Worm (Caenorhabditis elegans) whole organism, L4/young adult: ENCODE measurements around the gene C42D4.13.

Experiments
- W03F9.2 ChIP-seq: fragments of 150-350 bp; optimal IDR thresholded peaks from 2 replicates; lab custom pipeline; 2014; ENCODE audit warnings: missing biosample characterization, missing genetic modification characterization
- dao-5 ChIP-seq: sonication (generic microtip); optimal IDR thresholded peaks from 2 replicates; lab custom pipeline; 2016; ENCODE audit warnings: missing genotype, missing genetic modification characterization, moderate library complexity, missing compliant biosample characterization
- him-1 ChIP-seq: sonication (generic microtip); optimal IDR thresholded peaks from 2 replicates; lab custom pipeline; 2016; ENCODE audit warnings: missing genotype, missing genetic modification reagents, missing genetic modification characterization, missing compliant biosample characterization

DNA sequence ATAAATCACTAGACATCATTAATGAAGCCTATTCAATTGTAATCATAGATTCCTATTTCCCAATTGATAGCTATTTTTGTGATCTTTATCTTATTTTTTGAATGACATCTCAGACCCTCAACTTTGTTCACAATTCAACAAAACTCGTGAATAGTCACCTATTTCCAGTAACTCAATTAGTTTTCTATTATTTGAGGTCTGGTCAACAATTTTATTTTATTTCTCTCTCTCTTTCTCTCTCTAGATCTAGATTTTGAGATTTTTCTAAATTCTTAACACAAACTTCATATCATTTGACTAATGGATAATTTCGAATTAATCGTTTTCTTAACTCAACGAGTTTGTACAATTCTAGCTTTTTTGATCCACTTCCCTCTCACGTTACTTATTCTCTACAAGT, 14.4 kb downstream of the C42D4.13 start, which contains the start of gene str-1:
- TF ChIP-seq him-1 (tag; lab: Kevin White, UChicago) (no peak), W03F9.2 (tag; lab: Kevin White, UChicago) (no peak), dao-5 (tag; lab: Kevin White, UChicago) (no peak)
